Fruit fly (Drosophila melanogaster) whole organism, embryonic: ENCODE results near the gene Gmap.

ENCODE experiments used
- CG2129 ChIP-seq: fragments of 200-800 bp; sonication (Bioruptor generic); IDR thresholded peaks from 2 replicates; pipeline ENCODE4 v1.3.6; 2022; ENCODE audit warnings: missing biosample characterization, missing genetic modification characterization; ENCODE audit not compliant: partially characterized antibody
- CG5245 ChIP-seq: fragments of 200-800 bp; sonication (Bioruptor generic); optimal IDR thresholded peaks from 3 replicates; lab custom pipeline; 2016; ENCODE audit warnings: missing biosample characterization, missing genetic modification characterization
- D ChIP-seq, 2 experiments: fragments of 200-800 bp in 1 of 2; fragments of >200 bp in 1 of 2; sonication (Bioruptor generic) in 1 of 2; optimal IDR thresholded peaks; 2 replicates in 1 of 2; 3 replicates in 1 of 2; lab custom pipeline; 2017; ENCODE audit warnings: mild to moderate bottlenecking in 1 of 2, missing biosample characterization in 1 of 2, missing genetic modification characterization in 1 of 2, missing genetic modification reagents in 1 of 2
- HHEX ChIP-seq: fragments of 200-800 bp; sonication (Bioruptor generic); optimal IDR thresholded peaks from 3 replicates; lab custom pipeline; 2017; ENCODE audit warnings: missing biosample characterization, mild to moderate bottlenecking, missing genetic modification characterization, missing genetic modification reagents
- TFAM ChIP-seq: fragments of 200-800 bp; sonication (Bioruptor generic); optimal IDR thresholded peaks from 2 replicates; lab custom pipeline; 2017; ENCODE audit warnings: missing biosample characterization, missing genetic modification characterization, inconsistent platforms
- esg ChIP-seq: fragments of 200-800 bp; sonication (Bioruptor generic); conservative IDR thresholded peaks from 2 replicates; pipeline ENCODE4 v1.3.6; 2022; ENCODE audit warnings: missing biosample characterization, missing genetic modification characterization
- lilli ChIP-seq: fragments of 200-800 bp; sonication (Bioruptor generic); optimal IDR thresholded peaks from 3 replicates; lab custom pipeline; 2016; ENCODE audit warnings: missing biosample characterization, missing genetic modification characterization
- odd ChIP-seq: fragments of 200-800 bp; sonication (Bioruptor generic); optimal IDR thresholded peaks from 2 replicates; lab custom pipeline; 2017; ENCODE audit warnings: missing biosample characterization, mild to moderate bottlenecking, missing genetic modification characterization

- TF ChIP-seq CG2129 (GFP tag; lab: Robert Waterston, UW) = no peak
- TF ChIP-seq lilli (GFP tag; lab: Kevin White, UChicago) = no peak
- no peak for TF ChIP-seq odd
- TF ChIP-seq CG5245 = no peak
- TF ChIP-seq D (optimal IDR thresholded peaks at IDR 0.05; lab: Kevin White, UChicago) = no peak
- TF ChIP-seq D (GFP tag; optimal IDR thresholded peaks at IDR 0.05; lab: Kevin White, UChicago) = no peak
- TF ChIP-seq HHEX (GFP tag; lab: Kevin White, UChicago) = no peak
- no peak for TF ChIP-seq TFAM (GFP tag; lab: Kevin White, UChicago)
- TF ChIP-seq esg (GFP tag; lab: Robert Waterston, UW) = no peak
Observed at dm6 chrX:15502864-15503263, 16.1 kb downstream of the Gmap start.
